Worm (Caenorhabditis elegans): ENCODE data around the gene srj-9.

srj-9 gene

DNA sequence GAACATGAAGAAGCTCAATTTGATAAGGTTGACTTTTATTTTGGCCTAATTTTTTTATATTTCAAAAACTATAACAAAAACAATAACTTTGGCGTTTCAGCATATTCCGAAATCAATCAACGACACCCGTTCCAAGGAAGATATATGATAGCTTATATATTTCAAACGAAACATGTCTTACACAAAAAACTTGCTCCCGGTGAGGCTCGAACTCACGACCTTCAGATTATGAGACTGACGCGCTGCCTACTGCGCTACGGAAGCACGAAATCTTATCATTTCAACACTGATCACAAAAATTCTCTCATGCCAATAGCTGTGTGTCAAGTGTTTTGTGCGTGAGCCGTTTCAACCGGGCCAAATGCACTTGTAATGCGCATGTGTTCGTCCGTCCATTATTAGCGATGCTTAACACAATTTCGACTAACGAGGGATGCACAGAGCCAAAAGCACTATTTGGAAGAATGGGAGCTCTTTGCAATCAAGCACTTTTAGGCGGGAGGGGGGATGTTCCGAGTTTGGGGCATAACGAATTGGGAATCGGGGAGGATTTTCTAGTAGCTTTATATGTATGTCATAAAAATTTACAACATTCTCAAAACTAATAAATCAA lies 23.5 kb downstream of the srj-9 start:
- no peak for TF ChIP-seq B0310.2 (tag; optimal IDR thresholded peaks at IDR 0.05)
- TF ChIP-seq hnd-1 (tag; optimal IDR thresholded peaks at IDR 0.05): no peak
- TF ChIP-seq tra-4 (tag; optimal IDR thresholded peaks at IDR 0.05): peak; percentile 3
- TF ChIP-seq sea-1 (GFP tag; conservative IDR thresholded peaks at IDR 0.05): no peak
- TF ChIP-seq flt-1 (GFP tag; IDR thresholded peaks at IDR 0.05): no peak
- TF ChIP-seq F13C5.2 (tag; optimal IDR thresholded peaks at IDR 0.05): no peak

ce11 chrV:3459919-3460318 lies 28.2 kb downstream of the srj-9 start, which contains the start of gene slc-28.2:
slc-28.2 (plus strand) TSS chrV:3460219.
- TF ChIP-seq tbx-11 (GFP tag; IDR thresholded peaks at IDR 0.05) (no peak), B0310.2 (tag; optimal IDR thresholded peaks at IDR 0.05) (no peak), tra-4 (tag; optimal IDR thresholded peaks at IDR 0.05) (no peak), ama-1 (optimal IDR thresholded peaks at IDR 0.05) (no peak), tbx-37 (GFP tag; conservative IDR thresholded peaks at IDR 0.05) (no peak), pes-1 (GFP tag; IDR thresholded peaks at IDR 0.05) (no peak), hmbx-1 (tag; optimal IDR thresholded peaks at IDR 0.05) (no peak), F13C5.2 (tag; optimal IDR thresholded peaks at IDR 0.05) (no peak), ceh-13 (GFP tag; optimal IDR thresholded peaks at IDR 0.05) (no peak), flt-1 (GFP tag; IDR thresholded peaks at IDR 0.05) (no peak), hmg-4 (GFP tag; optimal IDR thresholded peaks at IDR 0.05) (no peak), ets-7 (tag; optimal IDR thresholded peaks at IDR 0.05) (no peak), aly-1 (tag; optimal IDR thresholded peaks at IDR 0.05) (no peak), scrt-1 (GFP tag; IDR thresholded peaks at IDR 0.05) (no peak), sea-1 (GFP tag; conservative IDR thresholded peaks at IDR 0.05) (no peak), ceh-36 (tag; optimal IDR thresholded peaks at IDR 0.05) (no peak), hnd-1 (tag; optimal IDR thresholded peaks at IDR 0.05) (no peak)

DNA sequence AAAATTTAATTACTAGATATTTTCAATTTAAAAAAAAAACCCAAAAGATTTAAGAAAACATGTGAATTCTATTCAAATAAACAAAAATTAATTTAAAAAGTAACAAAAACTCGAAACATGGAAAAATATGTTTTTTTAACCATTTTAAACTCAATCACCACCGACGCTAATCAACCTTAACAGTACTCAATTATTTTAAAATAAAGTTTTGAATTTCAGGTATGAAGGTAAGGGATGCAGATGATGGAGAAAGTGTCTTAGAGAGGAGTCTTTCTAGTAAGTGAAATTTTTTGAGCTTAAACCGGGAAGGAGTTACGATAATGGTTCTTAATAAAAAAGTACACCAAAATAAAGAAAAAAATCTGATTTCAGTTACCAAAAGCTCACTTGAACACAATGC lies 31.8 kb downstream of the srj-9 start, which contains the start of gene slc-28.1:
TSS of gene slc-28.1 (plus strand) at position 301 of the 400 bp plus-strand sequence.
- TF ChIP-seq B0310.2 (tag; optimal IDR thresholded peaks at IDR 0.05) (no peak), ama-1 (optimal IDR thresholded peaks at IDR 0.05) (no peak), pes-1 (GFP tag; IDR thresholded peaks at IDR 0.05) (no peak), tbx-11 (GFP tag; IDR thresholded peaks at IDR 0.05) (no peak), sea-1 (GFP tag; conservative IDR thresholded peaks at IDR 0.05) (no peak)

DNA sequence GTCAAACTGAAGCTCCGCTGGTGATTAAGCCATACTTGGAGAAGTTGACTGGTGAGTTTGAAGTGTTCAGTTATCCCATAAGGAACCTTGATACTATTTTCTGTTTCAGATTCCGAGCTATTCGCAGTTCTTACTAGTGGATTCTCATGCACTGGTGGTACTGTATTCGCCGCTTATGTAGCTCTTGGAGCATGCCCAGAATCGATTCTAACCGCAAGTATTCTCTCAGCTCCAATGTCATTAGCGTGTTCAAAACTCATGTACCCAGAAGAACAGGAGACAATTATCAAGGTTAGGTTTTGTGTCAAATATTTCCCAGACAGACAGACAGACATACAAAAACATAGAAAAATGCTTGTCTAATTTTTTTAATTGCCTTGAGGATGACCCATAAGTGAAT lies 33.2 kb downstream of the srj-9 start:
- TF ChIP-seq ama-1 (optimal IDR thresholded peaks at IDR 0.05) (no peak), ets-7 (tag; optimal IDR thresholded peaks at IDR 0.05) (no peak), scrt-1 (GFP tag; IDR thresholded peaks at IDR 0.05) (no peak), ceh-13 (GFP tag; optimal IDR thresholded peaks at IDR 0.05) (no peak), tbx-37 (GFP tag; conservative IDR thresholded peaks at IDR 0.05) (no peak), F13C5.2 (tag; optimal IDR thresholded peaks at IDR 0.05) (no peak), sea-1 (GFP tag; conservative IDR thresholded peaks at IDR 0.05) (no peak), hmbx-1 (tag; optimal IDR thresholded peaks at IDR 0.05) (no peak), ceh-36 (tag; optimal IDR thresholded peaks at IDR 0.05) (no peak), tbx-11 (GFP tag; IDR thresholded peaks at IDR 0.05) (no peak), tra-4 (tag; optimal IDR thresholded peaks at IDR 0.05) (no peak), pes-1 (GFP tag; IDR thresholded peaks at IDR 0.05) (no peak), hmg-4 (GFP tag; optimal IDR thresholded peaks at IDR 0.05) (no peak), B0310.2 (tag; optimal IDR thresholded peaks at IDR 0.05) (no peak), hnd-1 (tag; optimal IDR thresholded peaks at IDR 0.05) (no peak), flt-1 (GFP tag; IDR thresholded peaks at IDR 0.05) (no peak), aly-1 (tag; optimal IDR thresholded peaks at IDR 0.05) (no peak)

ce11 chrV:3468436-3468835 lies 36.7 kb downstream of the srj-9 start, which contains the start of gene gst-33:
gst-33 (minus strand) TSS chrV:3468562.
- TF ChIP-seq ets-7 (tag; optimal IDR thresholded peaks at IDR 0.05): no peak
- no peak for TF ChIP-seq sea-1 (GFP tag; conservative IDR thresholded peaks at IDR 0.05)
- TF ChIP-seq ceh-36 (tag; optimal IDR thresholded peaks at IDR 0.05): no peak
- TF ChIP-seq hmbx-1 (tag; optimal IDR thresholded peaks at IDR 0.05): no peak
- TF ChIP-seq tbx-37 (GFP tag; conservative IDR thresholded peaks at IDR 0.05): no peak
- TF ChIP-seq hnd-1 (tag; optimal IDR thresholded peaks at IDR 0.05): no peak
- TF ChIP-seq tbx-11 (GFP tag; IDR thresholded peaks at IDR 0.05): no peak
- TF ChIP-seq F13C5.2 (tag; optimal IDR thresholded peaks at IDR 0.05): no peak

DNA sequence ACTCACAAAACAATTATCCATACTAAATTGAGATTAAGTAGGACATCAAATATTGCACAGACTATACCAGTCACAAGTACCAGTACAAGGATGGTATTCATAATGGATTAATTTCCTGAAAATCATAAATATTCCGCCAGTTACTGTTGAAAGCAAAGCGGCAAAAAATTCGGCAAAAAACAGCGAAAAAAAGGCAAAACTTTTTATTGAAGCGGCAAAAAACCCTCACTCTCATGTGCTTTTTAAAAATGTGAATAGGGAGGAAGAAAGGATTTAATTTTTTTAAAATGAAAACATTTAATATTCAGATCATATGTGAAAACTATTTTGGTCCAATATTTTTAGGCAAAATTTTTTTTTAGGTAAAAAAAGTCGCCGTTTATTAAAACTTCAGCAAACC lies 39.0 kb downstream of the srj-9 start, which contains the start of gene srbc-29:
TSS of gene srbc-29 (minus strand) at position 101 of the 400 bp plus-strand sequence.
- no peak for TF ChIP-seq tbx-11 (GFP tag; IDR thresholded peaks at IDR 0.05)
- TF ChIP-seq ceh-36 (tag; optimal IDR thresholded peaks at IDR 0.05): no peak
- no peak for TF ChIP-seq ets-7 (tag; optimal IDR thresholded peaks at IDR 0.05)
- TF ChIP-seq tbx-37 (GFP tag; conservative IDR thresholded peaks at IDR 0.05): no peak
- TF ChIP-seq F13C5.2 (tag; optimal IDR thresholded peaks at IDR 0.05): no peak
- no peak for TF ChIP-seq hmbx-1 (tag; optimal IDR thresholded peaks at IDR 0.05)
- TF ChIP-seq B0310.2 (tag; optimal IDR thresholded peaks at IDR 0.05): no peak
- TF ChIP-seq ceh-13 (GFP tag; optimal IDR thresholded peaks at IDR 0.05): no peak
- no peak for TF ChIP-seq sea-1 (GFP tag; conservative IDR thresholded peaks at IDR 0.05)
- no peak for TF ChIP-seq ama-1 (optimal IDR thresholded peaks at IDR 0.05)
- TF ChIP-seq tra-4 (tag; optimal IDR thresholded peaks at IDR 0.05): no peak
- TF ChIP-seq aly-1 (tag; optimal IDR thresholded peaks at IDR 0.05): no peak
- no peak for TF ChIP-seq hnd-1 (tag; optimal IDR thresholded peaks at IDR 0.05)
- no peak for TF ChIP-seq scrt-1 (GFP tag; IDR thresholded peaks at IDR 0.05)
- no peak for TF ChIP-seq pes-1 (GFP tag; IDR thresholded peaks at IDR 0.05)

- no peak for TF ChIP-seq sea-1 (GFP tag; conservative IDR thresholded peaks at IDR 0.05)
- no peak for TF ChIP-seq ceh-13 (GFP tag; optimal IDR thresholded peaks at IDR 0.05)
- no peak for TF ChIP-seq flt-1 (GFP tag; IDR thresholded peaks at IDR 0.05)
- no peak for TF ChIP-seq hnd-1 (tag; optimal IDR thresholded peaks at IDR 0.05)
- TF ChIP-seq scrt-1 (GFP tag; IDR thresholded peaks at IDR 0.05): no peak
- TF ChIP-seq ceh-36 (tag; optimal IDR thresholded peaks at IDR 0.05): no peak
- TF ChIP-seq hmbx-1 (tag; optimal IDR thresholded peaks at IDR 0.05): no peak
- TF ChIP-seq pes-1 (GFP tag; IDR thresholded peaks at IDR 0.05): no peak
- TF ChIP-seq tbx-37 (GFP tag; conservative IDR thresholded peaks at IDR 0.05): no peak
- no peak for TF ChIP-seq hmg-4 (GFP tag; optimal IDR thresholded peaks at IDR 0.05)
- TF ChIP-seq B0310.2 (tag; optimal IDR thresholded peaks at IDR 0.05): no peak
- no peak for TF ChIP-seq ets-7 (tag; optimal IDR thresholded peaks at IDR 0.05)
- TF ChIP-seq aly-1 (tag; optimal IDR thresholded peaks at IDR 0.05): no peak
- TF ChIP-seq F13C5.2 (tag; optimal IDR thresholded peaks at IDR 0.05): no peak
- no peak for TF ChIP-seq tbx-11 (GFP tag; IDR thresholded peaks at IDR 0.05)
- TF ChIP-seq tra-4 (tag; optimal IDR thresholded peaks at IDR 0.05): no peak
Observed at ce11 chrV:3475021-3475420, 43.3 kb downstream of the srj-9 start, which contains the start of gene oac-2. oac-2 (minus strand) TSS chrV:3475121.

All from whole organism, early embryonic.